Fruit fly (Drosophila melanogaster) whole organism, embryonic: ENCODE results near the gene CG34001.

Experiments
- CG10366 ChIP-seq: fragments of 200-800 bp; sonication (Bioruptor generic); IDR thresholded peaks from 2 replicates; pipeline ENCODE4 v1.3.6; 2022; ENCODE audit warnings: missing biosample characterization, missing genetic modification characterization
- CG11085 ChIP-seq: fragments of 200-800 bp; sonication (Bioruptor generic); IDR thresholded peaks from 2 replicates; pipeline ENCODE4 v1.3.6; 2022; ENCODE audit warnings: missing biosample characterization, missing genetic modification characterization
- CG12659 ChIP-seq: fragments of 200-800 bp; sonication (Bioruptor generic); optimal IDR thresholded peaks from 3 replicates; lab custom pipeline; 2017; ENCODE audit warnings: mild to moderate bottlenecking, missing biosample characterization, missing genetic modification reagents, missing genetic modification characterization
- CG12942 ChIP-seq: fragments of 200-800 bp; sonication (Bioruptor generic); optimal IDR thresholded peaks from 3 replicates; lab custom pipeline; 2016; ENCODE audit warnings: missing biosample characterization, missing genetic modification characterization
- CG13123 ChIP-seq: fragments of 200-800 bp; sonication (Bioruptor generic); optimal IDR thresholded peaks from 2 replicates; lab custom pipeline; 2016; ENCODE audit warnings: missing biosample characterization, missing genetic modification characterization
- CG14050 ChIP-seq: fragments of 200-800 bp; sonication (Bioruptor generic); IDR thresholded peaks from 3 replicates; pipeline ENCODE4 v1.3.6; 2022; ENCODE audit warnings: missing biosample characterization, missing genetic modification characterization
- CG14710 ChIP-seq: fragments of 200-800 bp; sonication (Bioruptor generic); optimal IDR thresholded peaks from 3 replicates; lab custom pipeline; 2019; ENCODE audit warnings: missing biosample characterization, mild to moderate bottlenecking, missing genetic modification characterization, moderate library complexity
- CG15601 ChIP-seq: fragments of 200-800 bp; sonication (Bioruptor generic); optimal IDR thresholded peaks from 3 replicates; lab custom pipeline; 2019; ENCODE audit warnings: missing biosample characterization, mild to moderate bottlenecking, missing genetic modification characterization, moderate library complexity
- CG1602 ChIP-seq: fragments of 200-800 bp; sonication (Bioruptor generic); optimal IDR thresholded peaks from 3 replicates; lab custom pipeline; 2016; ENCODE audit warnings: missing biosample characterization, missing genetic modification characterization
- CG17361 ChIP-seq: fragments of 200-800 bp; sonication (Bioruptor generic); IDR thresholded peaks from 3 replicates; pipeline ENCODE4 v1.3.6; 2022; ENCODE audit warnings: missing biosample characterization, missing genetic modification characterization
- CG2120 ChIP-seq: fragments of 200-800 bp; sonication (Bioruptor generic); optimal IDR thresholded peaks from 3 replicates; lab custom pipeline; 2016; ENCODE audit warnings: missing biosample characterization, missing genetic modification characterization
- CG2202 ChIP-seq: fragments of 200-800 bp; sonication (Bioruptor generic); optimal IDR thresholded peaks from 2 replicates; lab custom pipeline; 2018; ENCODE audit warnings: missing biosample characterization, mild to moderate bottlenecking, missing genetic modification characterization
- CG2678 ChIP-seq: fragments of 200-800 bp; sonication (Bioruptor generic); optimal IDR thresholded peaks from 3 replicates; lab custom pipeline; 2019; ENCODE audit warnings: missing biosample characterization, mild to moderate bottlenecking, missing genetic modification characterization, moderate library complexity
- CG31388 ChIP-seq: fragments of 200-800 bp; sonication (Bioruptor generic); optimal IDR thresholded peaks from 2 replicates; lab custom pipeline; 2016; ENCODE audit warnings: missing biosample characterization, missing genetic modification characterization
- CG3407 ChIP-seq: fragments of 200-800 bp; sonication (Bioruptor generic); optimal IDR thresholded peaks from 2 replicates; lab custom pipeline; 2018; ENCODE audit warnings: missing biosample characterization, mild to moderate bottlenecking, missing genetic modification characterization
- CG43689 ChIP-seq: fragments of 200-800 bp; sonication (Bioruptor generic); IDR thresholded peaks from 2 replicates; pipeline ENCODE4 v1.3.6; 2022; ENCODE audit warnings: missing biosample characterization, missing genetic modification characterization
- CG4707 ChIP-seq: fragments of 200-800 bp; sonication (Bioruptor generic); optimal IDR thresholded peaks from 2 replicates; lab custom pipeline; 2018; ENCODE audit warnings: missing biosample characterization, mild to moderate bottlenecking, missing genetic modification characterization, moderate library complexity
- CG4730 ChIP-seq: fragments of 200-800 bp; sonication (Bioruptor generic); IDR thresholded peaks from 2 replicates; pipeline ENCODE4 v1.3.6; 2022; ENCODE audit warnings: missing biosample characterization, missing genetic modification characterization
- CG4820 ChIP-seq: fragments of 200-800 bp; sonication (Bioruptor generic); optimal IDR thresholded peaks from 3 replicates; lab custom pipeline; 2016; ENCODE audit warnings: missing biosample characterization, missing genetic modification characterization
- CG6175 ChIP-seq: fragments of 200-800 bp; sonication (Bioruptor generic); IDR thresholded peaks from 3 replicates; pipeline ENCODE4 v1.3.6; 2022; ENCODE audit warnings: missing biosample characterization, missing genetic modification characterization
- CG7357 ChIP-seq: fragments of 200-800 bp; sonication (Bioruptor generic); IDR thresholded peaks from 3 replicates; pipeline ENCODE4 v1.3.6; 2022; ENCODE audit warnings: missing biosample characterization, missing genetic modification characterization
- CG8388 ChIP-seq: fragments of 200-800 bp; sonication (Bioruptor generic); optimal IDR thresholded peaks from 2 replicates; lab custom pipeline; 2019; ENCODE audit warnings: missing biosample characterization, mild to moderate bottlenecking, missing genetic modification characterization, moderate library complexity
- Drgx ChIP-seq: fragments of 200-800 bp; sonication (Bioruptor generic); IDR thresholded peaks from 2 replicates; pipeline ENCODE4 v1.3.6; 2022; ENCODE audit warnings: missing biosample characterization, missing genetic modification characterization
- HLH4C ChIP-seq: fragments of 200-800 bp; sonication (Bioruptor generic); IDR thresholded peaks from 3 replicates; pipeline ENCODE4 v1.3.6; 2022; ENCODE audit warnings: missing biosample characterization, missing genetic modification characterization; ENCODE audit not compliant: partially characterized antibody
- HLH54F ChIP-seq: fragments of 200-800 bp; sonication (Bioruptor generic); optimal IDR thresholded peaks from 3 replicates; lab custom pipeline; 2016; ENCODE audit warnings: missing biosample characterization, missing genetic modification characterization
- Hand ChIP-seq: fragments of 200-800 bp; sonication (Bioruptor generic); optimal IDR thresholded peaks from 2 replicates; lab custom pipeline; 2017; ENCODE audit warnings: mild to moderate bottlenecking, missing biosample characterization, missing genetic modification reagents, missing genetic modification characterization
- HmgZ ChIP-seq: fragments of 200-800 bp; sonication (Bioruptor generic); optimal IDR thresholded peaks from 2 replicates; lab custom pipeline; 2018; ENCODE audit warnings: missing biosample characterization, mild to moderate bottlenecking, missing genetic modification characterization
- Hr78 ChIP-seq, 2 experiments: fragments of 200-800 bp in 1 of 2; fragments of >200 bp in 1 of 2; sonication (Bioruptor generic) in 1 of 2; optimal IDR thresholded peaks; 2 replicates each; lab custom pipeline; 2017 to 2019; ENCODE audit warnings: missing biosample characterization in 2 of 2, missing genetic modification characterization in 2 of 2, mild to moderate bottlenecking in 1 of 2, moderate library complexity in 1 of 2
- Lpt ChIP-seq: fragments of >200 bp; optimal IDR thresholded peaks from 2 replicates; lab custom pipeline; 2018; ENCODE audit warnings: missing biosample characterization, missing genetic modification characterization
- Mad ChIP-seq: fragments of 200-800 bp; sonication (Bioruptor generic); optimal IDR thresholded peaks from 2 replicates; lab custom pipeline; 2016; ENCODE audit warnings: missing biosample characterization, missing genetic modification characterization
- Meics ChIP-seq: fragments of 200-800 bp; sonication (Bioruptor generic); optimal IDR thresholded peaks from 2 replicates; lab custom pipeline; 2017; ENCODE audit warnings: missing biosample characterization, mild to moderate bottlenecking, missing genetic modification characterization
- NC2α ChIP-seq: fragments of 200-800 bp; sonication (Bioruptor generic); optimal IDR thresholded peaks from 2 replicates; lab custom pipeline; 2016; ENCODE audit warnings: missing biosample characterization, missing genetic modification characterization
- Opbp ChIP-seq: fragments of 200-800 bp; sonication (Bioruptor generic); IDR thresholded peaks from 3 replicates; pipeline ENCODE4 v1.3.6; 2022; ENCODE audit warnings: missing biosample characterization, missing genetic modification characterization; ENCODE audit not compliant: partially characterized antibody
- TFAM ChIP-seq: fragments of 200-800 bp; sonication (Bioruptor generic); optimal IDR thresholded peaks from 2 replicates; lab custom pipeline; 2017; ENCODE audit warnings: missing biosample characterization, missing genetic modification characterization, inconsistent platforms
- btn ChIP-seq: fragments of 200-800 bp; sonication (Bioruptor generic); optimal IDR thresholded peaks from 2 replicates; lab custom pipeline; 2016; ENCODE audit warnings: missing biosample characterization, missing genetic modification characterization
- dimm ChIP-seq: fragments of 200-800 bp; sonication (Bioruptor generic); IDR thresholded peaks from 2 replicates; pipeline ENCODE4 v1.3.6; 2022; ENCODE audit warnings: missing biosample characterization, missing genetic modification characterization
- emc ChIP-seq: fragments of 200-800 bp; sonication (Bioruptor generic); optimal IDR thresholded peaks from 2 replicates; lab custom pipeline; 2016; ENCODE audit warnings: missing biosample characterization, missing genetic modification characterization
- jumu ChIP-seq: fragments of 200-800 bp; sonication (Bioruptor generic); optimal IDR thresholded peaks from 3 replicates; lab custom pipeline; 2016; ENCODE audit warnings: missing biosample characterization, missing genetic modification characterization
- ken ChIP-seq: fragments of 200-800 bp; sonication (Bioruptor generic); IDR thresholded peaks from 3 replicates; pipeline ENCODE4 v1.3.6; 2022; ENCODE audit warnings: missing biosample characterization, missing genetic modification characterization
- luna ChIP-seq: fragments of 200-800 bp; sonication (Bioruptor generic); optimal IDR thresholded peaks from 2 replicates; lab custom pipeline; 2016; ENCODE audit warnings: missing biosample characterization, missing genetic modification characterization
- nerfin-1 ChIP-seq: fragments of 200-800 bp; sonication (Bioruptor generic); optimal IDR thresholded peaks from 3 replicates; lab custom pipeline; 2019; ENCODE audit warnings: missing biosample characterization, mild to moderate bottlenecking, missing genetic modification characterization, moderate library complexity
- pan ChIP-seq, 4 experiments: fragments of >200 bp in 3 of 4; fragments of 200-800 bp in 1 of 4; sonication (Bioruptor generic) in 1 of 4; optimal IDR thresholded peaks in 3 of 4; IDR thresholded peaks in 1 of 4; 2 replicates each; pipeline versions ENCODE4 v1.3.6 to Lab custom; 2017 to 2022; ENCODE audit warnings: missing biosample characterization in 2 of 4, missing genetic modification characterization in 2 of 4, mixed read lengths in 1 of 4
- pnt ChIP-seq: fragments of 200-800 bp; sonication (Bioruptor generic); optimal IDR thresholded peaks from 3 replicates; lab custom pipeline; 2016; ENCODE audit warnings: missing biosample characterization, missing genetic modification characterization
- rib ChIP-seq: fragments of 200-800 bp; sonication (Bioruptor generic); IDR thresholded peaks from 2 replicates; pipeline ENCODE4 v1.3.6; 2022; ENCODE audit warnings: missing biosample characterization, missing genetic modification characterization
- shn ChIP-seq: fragments of 200-800 bp; sonication (Bioruptor generic); optimal IDR thresholded peaks from 3 replicates; lab custom pipeline; 2016; ENCODE audit warnings: missing biosample characterization, missing genetic modification characterization
- sug ChIP-seq: fragments of 200-800 bp; optimal IDR thresholded peaks from 2 replicates; lab custom pipeline; 2019; ENCODE audit warnings: missing biosample characterization, mild to moderate bottlenecking, missing genetic modification characterization, moderate library complexity
- tll ChIP-seq, 2 experiments: fragments of 200-800 bp in 1 of 2; fragments of >200 bp in 1 of 2; sonication (Bioruptor generic) in 1 of 2; optimal IDR thresholded peaks; 2 replicates each; lab custom pipeline; 2017 to 2019; ENCODE audit warnings: missing biosample characterization in 2 of 2, missing genetic modification characterization in 2 of 2, mild to moderate bottlenecking in 1 of 2, moderate library complexity in 1 of 2
- toy ChIP-seq: fragments of 200-800 bp; sonication (Bioruptor generic); IDR thresholded peaks from 2 replicates; pipeline ENCODE4 v1.3.6; 2022; ENCODE audit warnings: missing biosample characterization, missing genetic modification characterization
- trem ChIP-seq: fragments of 200-800 bp; optimal IDR thresholded peaks from 3 replicates; lab custom pipeline; 2019; ENCODE audit warnings: missing biosample characterization, mild to moderate bottlenecking, missing genetic modification characterization, moderate library complexity
- unpg ChIP-seq: fragments of 200-800 bp; sonication (Bioruptor generic); optimal IDR thresholded peaks from 3 replicates; lab custom pipeline; 2018; ENCODE audit warnings: missing biosample characterization, mild to moderate bottlenecking, missing genetic modification characterization, moderate library complexity
- wek ChIP-seq: fragments of 200-800 bp; sonication (Bioruptor generic); optimal IDR thresholded peaks from 3 replicates; lab custom pipeline; 2018; ENCODE audit warnings: missing biosample characterization, mild to moderate bottlenecking, missing genetic modification characterization, moderate library complexity

Gene CG34001

dm6 chr3L:10681814-10682213 is 50.9 kb downstream of the CG34001 start (continued):
- TF ChIP-seq CG4707 (GFP tag; lab: Kevin White, UChicago) = peak; percentile 22
- no peak for TF ChIP-seq NC2α
- no peak for TF ChIP-seq CG31388
- TF ChIP-seq jumu = no peak
- no peak for TF ChIP-seq CG7357 (GFP tag; lab: Robert Waterston, UW)
- TF ChIP-seq luna (GFP tag; lab: Kevin White, UChicago) = no peak
- no peak for TF ChIP-seq Opbp (GFP tag; lab: Robert Waterston, UW)
- TF ChIP-seq CG14050 = no peak
- no peak for TF ChIP-seq ken
- no peak for TF ChIP-seq toy (GFP tag; lab: Robert Waterston, UW)
- TF ChIP-seq wek (GFP tag; lab: Kevin White, UChicago) = peak; percentile 14
- TF ChIP-seq shn (GFP tag; lab: Kevin White, UChicago) = no peak
- no peak for TF ChIP-seq TFAM (GFP tag; lab: Kevin White, UChicago)
- no peak for TF ChIP-seq emc (GFP tag; lab: Kevin White, UChicago)
- no peak for TF ChIP-seq unpg (GFP tag; lab: Kevin White, UChicago)
- TF ChIP-seq nerfin-1 (tag; lab: Kevin White, UChicago) = no peak
- TF ChIP-seq HLH4C (GFP tag; lab: Robert Waterston, UW) = no peak
- no peak for TF ChIP-seq CG8388 (GFP tag; lab: Kevin White, UChicago)
- no peak for TF ChIP-seq dimm (GFP tag; lab: Robert Waterston, UW)
- TF ChIP-seq rib (GFP tag; lab: Robert Waterston, UW) = peak; percentile 60; the same call in 1 of the 2 replicates
- TF ChIP-seq CG11085 (GFP tag; lab: Robert Waterston, UW) = no peak
- no peak for TF ChIP-seq CG12942 (GFP tag; lab: Kevin White, UChicago)
- TF ChIP-seq CG13123 (GFP tag; lab: Kevin White, UChicago) = no peak
- TF ChIP-seq btn (GFP tag; lab: Kevin White, UChicago) = no peak
- no peak for TF ChIP-seq Hand (GFP tag; lab: Kevin White, UChicago)
- TF ChIP-seq Drgx (GFP tag; lab: Robert Waterston, UW) = peak; percentile 16; the same call in 1 of the 2 replicates
- no peak for TF ChIP-seq CG43689 (GFP tag; lab: Robert Waterston, UW)
- TF ChIP-seq CG10366 (GFP tag; lab: Robert Waterston, UW) = no peak
- no peak for TF ChIP-seq CG12659 (GFP tag; lab: Kevin White, UChicago)
- TF ChIP-seq pan (optimal IDR thresholded peaks at IDR 0.05; lab: Kevin White, UChicago) = no peak
- peak in 1 of 2 experiments; percentile 44 for TF ChIP-seq pan (GFP tag; optimal IDR thresholded peaks at IDR 0.05 in 1 of 2, IDR thresholded peaks at IDR 0.05 in 1 of 2)
- no peak for TF ChIP-seq pnt (GFP tag; lab: Kevin White, UChicago)
- TF ChIP-seq CG2120 (GFP tag; lab: Kevin White, UChicago) = no peak
- no peak for TF ChIP-seq CG4820
- TF ChIP-seq trem (tag; lab: Kevin White, UChicago) = no peak
- TF ChIP-seq Hr78 (GFP tag; optimal IDR thresholded peaks at IDR 0.05; lab: Kevin White, UChicago) = no peak
- peak; percentile 38 for TF ChIP-seq HmgZ (tag; lab: Kevin White, UChicago)
- no peak for TF ChIP-seq sug (tag; lab: Kevin White, UChicago)
- TF ChIP-seq Meics (GFP tag; lab: Kevin White, UChicago) = peak; percentile 25
- TF ChIP-seq CG2678 (tag; lab: Kevin White, UChicago) = peak; percentile 4
- no peak for TF ChIP-seq CG1602 (GFP tag; lab: Kevin White, UChicago)
- no peak for TF ChIP-seq CG3407 (GFP tag; lab: Kevin White, UChicago)
- TF ChIP-seq HLH54F (GFP tag; lab: Kevin White, UChicago) = no peak
- no peak for TF ChIP-seq CG4730 (GFP tag; lab: Robert Waterston, UW)
- no peak for TF ChIP-seq CG6175
- TF ChIP-seq CG15601 (tag; lab: Kevin White, UChicago) = no peak
- TF ChIP-seq Mad (GFP tag; lab: Kevin White, UChicago) = no peak
- no peak for TF ChIP-seq Lpt (GFP tag; lab: Kevin White, UChicago)
- no peak for TF ChIP-seq CG14710 (tag; lab: Kevin White, UChicago)
- TF ChIP-seq CG2202 (tag; lab: Kevin White, UChicago) = no peak
- no peak for TF ChIP-seq tll (GFP tag; optimal IDR thresholded peaks at IDR 0.05; lab: Kevin White, UChicago)
- TF ChIP-seq CG17361 (GFP tag; lab: Robert Waterston, UW) = no peak
